Fruit fly (Drosophila melanogaster) whole organism, wandering third instar larva: ENCODE data around the gene FER.
A peak's percentile ranks its signal among the peaks of the same experiment; 100 is the strongest.

Experiments
- Abd-B ChIP-seq: fragments of >200 bp; optimal IDR thresholded peaks from 2 replicates; lab custom pipeline; 2017; ENCODE audit warnings: missing biosample characterization, missing genetic modification characterization
- CG32264 ChIP-seq: fragments of 200-800 bp; sonication (Bioruptor generic); optimal IDR thresholded peaks from 2 replicates; lab custom pipeline; 2016; ENCODE audit warnings: missing biosample characterization, missing genetic modification characterization
- CG9705 ChIP-seq: fragments of 200-800 bp; sonication (Bioruptor generic); optimal IDR thresholded peaks from 2 replicates; lab custom pipeline; 2018; ENCODE audit warnings: missing biosample characterization, mild to moderate bottlenecking, missing genetic modification characterization
- CrebA ChIP-seq: fragments of 200-800 bp; sonication (Bioruptor generic); optimal IDR thresholded peaks from 2 replicates; lab custom pipeline; 2016; ENCODE audit warnings: missing biosample characterization, mild to moderate bottlenecking, missing genetic modification characterization, borderline replicate concordance
- Dfd ChIP-seq: fragments of >200 bp; optimal IDR thresholded peaks from 2 replicates; lab custom pipeline; 2017; ENCODE audit warnings: missing biosample characterization, missing genetic modification characterization
- Dif ChIP-seq: fragments of 200-275, 200-300 bp; sonication (Bioruptor generic); optimal IDR thresholded peaks from 2 replicates; lab custom pipeline; 2018; ENCODE audit warnings: missing biosample characterization, missing genetic modification characterization; ENCODE audit not compliant: partially characterized antibody
- GATAd ChIP-seq: sonication (Bioruptor generic); optimal IDR thresholded peaks from 2 replicates; lab custom pipeline; 2016; ENCODE audit warnings: missing biosample characterization, missing genetic modification characterization
- HLH106 ChIP-seq: fragments of 200-800 bp; optimal IDR thresholded peaks from 3 replicates; lab custom pipeline; 2019; ENCODE audit warnings: missing biosample characterization, mild to moderate bottlenecking, missing genetic modification characterization, moderate library complexity
- Hnf4 ChIP-seq: fragments of 200-800 bp; sonication (Bioruptor generic); optimal IDR thresholded peaks from 2 replicates; lab custom pipeline; 2016; ENCODE audit warnings: missing biosample characterization, mild to moderate bottlenecking, missing genetic modification characterization
- Hr78 ChIP-seq: fragments of >200 bp; optimal IDR thresholded peaks from 2 replicates; lab custom pipeline; 2017; ENCODE audit warnings: missing biosample characterization, missing genetic modification characterization
- Hr83 ChIP-seq: fragments of 200-300 bp; sonication (Bioruptor generic); optimal IDR thresholded peaks from 2 replicates; lab custom pipeline; 2016; ENCODE audit warnings: missing biosample characterization, mild to moderate bottlenecking, missing genetic modification characterization, moderate library complexity; ENCODE audit not compliant: poor library complexity, severe bottlenecking
- Jra ChIP-seq: sonication (Bioruptor generic); optimal IDR thresholded peaks from 2 replicates; lab custom pipeline; 2016; ENCODE audit warnings: missing biosample characterization, missing genetic modification characterization
- Mio ChIP-seq: sonication (Bioruptor generic); optimal IDR thresholded peaks from 2 replicates; lab custom pipeline; 2016; ENCODE audit warnings: missing biosample characterization, missing genetic modification characterization
- Myc ChIP-seq: fragments of >200 bp; optimal IDR thresholded peaks from 2 replicates; lab custom pipeline; 2017
- N ChIP-seq: fragments of >200 bp; optimal IDR thresholded peaks from 2 replicates; lab custom pipeline; 2018; ENCODE audit warnings: missing biosample characterization, missing external identifiers, missing genetic modification characterization
- OdsH ChIP-seq: fragments of 200-800 bp; sonication (Bioruptor generic); optimal IDR thresholded peaks from 2 replicates; lab custom pipeline; 2016; ENCODE audit warnings: missing biosample characterization, mild to moderate bottlenecking, missing genetic modification characterization
- Rel ChIP-seq, 2 experiments: fragments of 200-800 bp; sonication (Bioruptor generic) in 1 of 2; optimal IDR thresholded peaks; 2 replicates in 1 of 2; 3 replicates in 1 of 2; lab custom pipeline; 2016 to 2019; ENCODE audit warnings: mild to moderate bottlenecking in 2 of 2, missing biosample characterization in 2 of 2, missing genetic modification characterization in 2 of 2, moderate library complexity in 1 of 2
- Sp1 ChIP-seq: fragments of 200-800 bp; sonication (Bioruptor generic); optimal IDR thresholded peaks from 3 replicates; lab custom pipeline; 2019; ENCODE audit warnings: missing biosample characterization, mild to moderate bottlenecking, missing genetic modification characterization, moderate library complexity
- Vsx2 ChIP-seq: fragments of 200-300, 225-300 bp; sonication (Bioruptor generic); optimal IDR thresholded peaks from 2 replicates; lab custom pipeline; 2018; ENCODE audit warnings: missing biosample characterization, missing genetic modification characterization; ENCODE audit not compliant: partially characterized antibody
- br ChIP-seq: fragments of 200-800 bp; sonication (Bioruptor generic); optimal IDR thresholded peaks from 2 replicates; lab custom pipeline; 2016; ENCODE audit warnings: missing biosample characterization, missing genetic modification characterization
- brk ChIP-seq: fragments of 200-800 bp; sonication (Bioruptor generic); optimal IDR thresholded peaks from 2 replicates; lab custom pipeline; 2016; ENCODE audit warnings: missing biosample characterization, mild to moderate bottlenecking, missing genetic modification characterization
- dl ChIP-seq, 2 experiments: fragments of 175-275, 200-275 bp in 1 of 2; fragments of 200-275 bp in 1 of 2; sonication (Bioruptor generic); optimal IDR thresholded peaks; lab custom pipeline; 2018; ENCODE audit warnings: mild to moderate bottlenecking in 2 of 2, missing biosample characterization in 2 of 2, missing genetic modification characterization in 2 of 2, moderate library complexity in 2 of 2; ENCODE audit not compliant: partially characterized antibody in 2 of 2, insufficient read depth in 1 of 2
- dmrt93B ChIP-seq: fragments of 200-800 bp; sonication (Bioruptor generic); optimal IDR thresholded peaks from 2 replicates; lab custom pipeline; 2018; ENCODE audit warnings: missing biosample characterization, mild to moderate bottlenecking, missing genetic modification characterization
- dsf ChIP-seq: sonication (Bioruptor generic); optimal IDR thresholded peaks from 2 replicates; lab custom pipeline; 2016; ENCODE audit warnings: missing biosample characterization, missing genetic modification characterization, borderline replicate concordance
- ey ChIP-seq: fragments of 200-800 bp; sonication (Bioruptor generic); optimal IDR thresholded peaks from 2 replicates; lab custom pipeline; 2016; ENCODE audit warnings: missing biosample characterization, missing genetic modification characterization
- foxo ChIP-seq, 2 experiments: fragments of 200-800 bp; sonication (Bioruptor generic); optimal IDR thresholded peaks; 2 replicates in 1 of 2; 3 replicates in 1 of 2; lab custom pipeline; 2016 to 2017; ENCODE audit warnings: missing biosample characterization in 2 of 2, missing genetic modification characterization in 2 of 2
- fru ChIP-seq: fragments of 200-800 bp; sonication (Bioruptor generic); optimal IDR thresholded peaks from 3 replicates; lab custom pipeline; 2016; ENCODE audit warnings: missing biosample characterization, mild to moderate bottlenecking, missing genetic modification characterization
- h ChIP-seq: fragments of 200-800 bp; sonication (Bioruptor generic); optimal IDR thresholded peaks from 3 replicates; lab custom pipeline; 2016; ENCODE audit warnings: missing biosample characterization, mild to moderate bottlenecking, missing genetic modification characterization
- jim ChIP-seq: fragments of 175-275, 200-325 bp; sonication (Bioruptor generic); optimal IDR thresholded peaks from 2 replicates; lab custom pipeline; 2016; ENCODE audit warnings: missing biosample characterization, mild to moderate bottlenecking, missing genetic modification characterization
- lola ChIP-seq: fragments of >200 bp; optimal IDR thresholded peaks from 2 replicates; lab custom pipeline; 2017; ENCODE audit warnings: missing biosample characterization, missing genetic modification characterization
- pan ChIP-seq: fragments of >200 bp; optimal IDR thresholded peaks from 2 replicates; lab custom pipeline; 2017
- psq ChIP-seq: fragments of 200-800 bp; sonication (Bioruptor generic); optimal IDR thresholded peaks from 3 replicates; lab custom pipeline; 2017; ENCODE audit warnings: missing biosample characterization, mild to moderate bottlenecking, missing genetic modification characterization, moderate library complexity
- rgr ChIP-seq: fragments of 200-800 bp; sonication (Bioruptor generic); optimal IDR thresholded peaks from 3 replicates; lab custom pipeline; 2016; ENCODE audit warnings: missing biosample characterization, mild to moderate bottlenecking, missing genetic modification characterization
- sage ChIP-seq: fragments of 200-800 bp; sonication (Bioruptor generic); optimal IDR thresholded peaks from 2 replicates; lab custom pipeline; 2016; ENCODE audit warnings: missing biosample characterization, mild to moderate bottlenecking, missing genetic modification characterization
- sv ChIP-seq: fragments of 200-800 bp; sonication (Bioruptor generic); optimal IDR thresholded peaks from 3 replicates; lab custom pipeline; 2016; ENCODE audit warnings: missing biosample characterization, missing genetic modification characterization
- tai ChIP-seq: sonication (Bioruptor generic); optimal IDR thresholded peaks from 2 replicates; lab custom pipeline; 2016; ENCODE audit warnings: missing biosample characterization, missing genetic modification characterization
- usp ChIP-seq: fragments of >200 bp; optimal IDR thresholded peaks from 2 replicates; lab custom pipeline; 2017; ENCODE audit warnings: missing biosample characterization, missing genetic modification characterization
- woc ChIP-seq: sonication (Bioruptor generic); optimal IDR thresholded peaks from 2 replicates; lab custom pipeline; 2016; ENCODE audit warnings: missing biosample characterization, mild to moderate bottlenecking, missing genetic modification characterization

The FER gene

DNA sequence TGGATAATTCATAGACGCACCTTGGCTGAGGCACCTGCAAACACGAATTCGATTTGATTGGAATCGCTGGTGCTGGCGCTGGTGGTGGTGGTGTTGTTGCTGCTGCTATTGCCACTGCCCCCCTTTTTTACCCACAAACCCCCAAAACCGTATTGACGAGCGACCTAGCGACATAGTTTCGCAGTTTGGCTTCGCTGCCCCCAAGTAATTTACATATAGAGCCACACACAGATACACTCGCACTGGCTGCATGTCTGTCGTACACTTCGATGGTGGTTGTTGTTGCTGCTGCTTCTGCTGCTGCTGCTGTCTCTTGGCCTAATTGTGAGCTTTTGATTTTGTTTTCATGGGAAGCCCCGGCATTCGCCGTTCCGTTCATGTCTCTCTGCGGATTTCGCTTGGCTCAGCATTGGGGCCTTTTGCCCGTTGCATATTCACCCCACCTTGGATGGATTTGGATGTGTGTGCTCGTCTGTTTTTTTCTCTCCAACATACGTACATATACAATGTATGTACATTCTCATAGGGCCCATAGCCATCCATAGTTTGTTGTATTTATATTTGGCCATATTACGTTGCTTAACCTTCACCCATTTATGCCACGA lies 29.8 kb upstream of the FER start:
- TF ChIP-seq HLH106 (no peak), Rel (GFP tag; optimal IDR thresholded peaks at IDR 0.05; lab: Kevin White, UChicago) (no peak), Rel (tag; optimal IDR thresholded peaks at IDR 0.05; lab: Kevin White, UChicago) (peak; percentile 31), Sp1 (no peak), Myc (lab: Kevin White, UChicago) (no peak)

DNA sequence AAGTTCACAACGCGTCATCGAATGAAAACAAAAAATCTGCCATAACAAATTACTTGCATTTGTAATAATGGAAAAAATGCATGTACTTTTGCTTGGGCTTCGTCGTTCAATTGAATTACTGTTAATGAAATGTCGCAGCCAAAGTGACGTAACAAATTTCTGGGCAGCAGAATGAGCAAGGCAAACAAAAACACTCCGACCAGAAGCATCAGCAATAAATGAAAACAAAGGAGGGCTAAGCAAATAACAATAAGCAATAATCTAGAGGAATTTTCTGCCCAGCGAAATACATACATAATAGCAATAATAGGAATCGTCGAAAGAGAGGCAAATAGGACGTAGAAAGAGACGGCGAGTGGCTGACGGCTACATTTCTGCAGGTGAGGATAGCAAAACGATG lies 28.0 kb upstream of the FER start:
- TF ChIP-seq Dfd (GFP tag; lab: Kevin White, UChicago): no peak
- no peak for TF ChIP-seq Abd-B (GFP tag; lab: Kevin White, UChicago)
- no peak for TF ChIP-seq N
- no peak for TF ChIP-seq rgr (GFP tag; lab: Kevin White, UChicago)
- TF ChIP-seq fru (GFP tag; lab: Kevin White, UChicago): no peak
- no peak for TF ChIP-seq Mio (GFP tag; lab: Kevin White, UChicago)
- TF ChIP-seq Sp1: no peak
- no peak for TF ChIP-seq pan (lab: Kevin White, UChicago)
- no peak for TF ChIP-seq dsf (GFP tag; lab: Kevin White, UChicago)
- TF ChIP-seq Hnf4 (GFP tag; lab: Kevin White, UChicago): no peak
- TF ChIP-seq h (GFP tag; lab: Kevin White, UChicago): no peak
- no peak for TF ChIP-seq jim (GFP tag; lab: Kevin White, UChicago)
- TF ChIP-seq dl (GFP tag; optimal IDR thresholded peaks at IDR 0.05; lab: Kevin White, UChicago; ENCODE audit: insufficient read depth in 1 of 2, partially characterized antibody in 2 of 2): no peak
- no peak for TF ChIP-seq lola (GFP tag; lab: Kevin White, UChicago)
- TF ChIP-seq Hr78: no peak
- no peak for TF ChIP-seq brk (GFP tag; lab: Kevin White, UChicago)

DNA sequence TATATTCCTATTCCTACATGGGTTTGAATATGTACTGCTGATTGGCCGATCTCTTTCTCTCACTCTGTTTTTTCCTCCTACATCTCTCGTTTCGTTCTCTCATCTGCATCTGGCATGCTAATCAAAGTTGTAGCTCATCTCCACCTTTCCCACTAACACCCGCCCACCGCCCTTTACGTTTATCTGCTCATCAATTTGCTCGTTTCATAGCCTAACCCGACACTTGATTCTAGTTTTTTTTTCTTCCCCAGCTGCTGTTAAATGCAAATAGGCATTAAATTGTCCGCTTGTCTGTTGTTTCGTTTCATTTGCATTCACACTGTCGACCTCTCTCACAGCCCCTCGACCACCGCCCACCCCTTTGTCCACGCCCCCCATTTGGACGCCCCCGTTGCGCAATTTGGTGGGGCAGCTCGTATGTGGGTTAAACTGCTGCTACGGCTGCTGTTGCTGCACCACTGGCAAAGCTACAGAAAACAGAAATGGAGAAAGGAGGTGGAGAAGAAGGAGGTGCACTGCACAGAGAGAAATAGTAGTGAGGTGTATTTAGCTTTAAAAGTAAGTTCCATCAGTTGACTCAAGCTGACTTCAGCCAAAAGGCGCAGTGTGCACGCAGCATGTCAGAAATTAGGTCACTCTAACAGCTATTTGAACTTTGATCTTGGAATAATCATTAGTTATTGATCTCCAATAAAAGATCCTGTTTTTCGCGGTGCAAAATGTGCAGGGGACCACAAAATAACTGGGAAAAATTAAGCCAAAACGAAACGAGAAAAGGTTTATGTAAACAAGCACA lies 26.3 kb upstream of the FER start:
- TF ChIP-seq psq (GFP tag; lab: Kevin White, UChicago) (peak; percentile 2), Vsx2 (GFP tag; lab: Kevin White, UChicago) (no peak), dsf (GFP tag; lab: Kevin White, UChicago) (no peak), foxo (GFP tag; optimal IDR thresholded peaks at IDR 0.05; lab: Kevin White, UChicago) (peak in 1 of 2 experiments; percentile 19), fru (GFP tag; lab: Kevin White, UChicago) (no peak), Hr83 (GFP tag; lab: Kevin White, UChicago) (no peak), br (GFP tag; lab: Kevin White, UChicago) (no peak), sage (no peak), jim (GFP tag; lab: Kevin White, UChicago) (no peak), h (GFP tag; lab: Kevin White, UChicago) (no peak)

DNA sequence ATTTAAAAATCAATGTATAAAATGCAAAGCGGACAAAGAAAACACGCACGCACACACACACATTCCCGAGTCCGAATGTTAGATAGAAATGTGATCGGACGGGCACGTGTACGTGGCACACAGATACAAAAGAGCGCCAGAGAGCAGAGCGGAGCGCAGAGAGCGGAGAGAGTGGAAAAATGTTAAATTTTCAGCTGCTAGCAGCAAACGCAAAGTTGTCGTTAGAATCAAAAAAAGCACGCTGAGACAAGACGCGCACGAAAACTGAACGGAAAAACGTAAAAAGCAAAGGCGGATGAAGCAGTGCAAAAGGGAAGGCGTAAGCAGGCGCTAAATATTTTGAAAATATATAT lies 24.9 kb upstream of the FER start:
- no peak for TF ChIP-seq OdsH (GFP tag; lab: Kevin White, UChicago)
- TF ChIP-seq Rel (GFP tag; optimal IDR thresholded peaks at IDR 0.05; lab: Kevin White, UChicago): peak; percentile 63
- no peak for TF ChIP-seq Rel (tag; optimal IDR thresholded peaks at IDR 0.05; lab: Kevin White, UChicago)
- no peak for TF ChIP-seq Hnf4 (GFP tag; lab: Kevin White, UChicago)
- peak; percentile 51 for TF ChIP-seq h (GFP tag; lab: Kevin White, UChicago)
- TF ChIP-seq Sp1: no peak
- peak; percentile 58 for TF ChIP-seq psq (GFP tag; lab: Kevin White, UChicago)
- TF ChIP-seq Dfd (GFP tag; lab: Kevin White, UChicago): no peak
- TF ChIP-seq CG32264 (GFP tag; lab: Kevin White, UChicago): peak; percentile 11
- no peak for TF ChIP-seq fru (GFP tag; lab: Kevin White, UChicago)
- TF ChIP-seq sage: peak; percentile 59
- TF ChIP-seq dl (GFP tag; optimal IDR thresholded peaks at IDR 0.05; lab: Kevin White, UChicago; ENCODE audit: insufficient read depth in 1 of 2, partially characterized antibody in 2 of 2): peak; percentile 95 to 98
- TF ChIP-seq woc (GFP tag; lab: Kevin White, UChicago): no peak
- TF ChIP-seq sv: no peak
- TF ChIP-seq Dif (GFP tag; lab: Kevin White, UChicago): peak; percentile 99
- no peak for TF ChIP-seq br (GFP tag; lab: Kevin White, UChicago)
- TF ChIP-seq lola (GFP tag; lab: Kevin White, UChicago): no peak
- no peak for TF ChIP-seq brk (GFP tag; lab: Kevin White, UChicago)
- no peak for TF ChIP-seq ey (GFP tag; lab: Kevin White, UChicago)
- TF ChIP-seq Abd-B (GFP tag; lab: Kevin White, UChicago): no peak
- TF ChIP-seq foxo (GFP tag; optimal IDR thresholded peaks at IDR 0.05; lab: Kevin White, UChicago): no peak
- no peak for TF ChIP-seq GATAd
- TF ChIP-seq CG9705: no peak
- no peak for TF ChIP-seq Hr78
- no peak for TF ChIP-seq HLH106
- TF ChIP-seq CrebA (GFP tag; lab: Kevin White, UChicago): peak; percentile 81
- TF ChIP-seq tai: no peak
- no peak for TF ChIP-seq dmrt93B (GFP tag; lab: Kevin White, UChicago)
- no peak for TF ChIP-seq N
- TF ChIP-seq Mio (GFP tag; lab: Kevin White, UChicago): no peak
- TF ChIP-seq Jra (GFP tag; lab: Kevin White, UChicago): no peak
- peak; percentile 45 for TF ChIP-seq rgr (GFP tag; lab: Kevin White, UChicago)
- no peak for TF ChIP-seq usp (GFP tag; lab: Kevin White, UChicago)
- no peak for TF ChIP-seq Myc (lab: Kevin White, UChicago)
- peak; percentile 93 for TF ChIP-seq Vsx2 (GFP tag; lab: Kevin White, UChicago)
